Worm (Caenorhabditis elegans) whole organism, dauer: ENCODE measurements around the gene C39B10.1.

Experiments
- unc-62 ChIP-seq: sonication (generic microtip); optimal IDR thresholded peaks from 2 replicates; lab custom pipeline; 2017; ENCODE audit warnings: missing biosample characterization, missing genetic modification reagents, missing genetic modification characterization

C39B10.1 gene

DNA sequence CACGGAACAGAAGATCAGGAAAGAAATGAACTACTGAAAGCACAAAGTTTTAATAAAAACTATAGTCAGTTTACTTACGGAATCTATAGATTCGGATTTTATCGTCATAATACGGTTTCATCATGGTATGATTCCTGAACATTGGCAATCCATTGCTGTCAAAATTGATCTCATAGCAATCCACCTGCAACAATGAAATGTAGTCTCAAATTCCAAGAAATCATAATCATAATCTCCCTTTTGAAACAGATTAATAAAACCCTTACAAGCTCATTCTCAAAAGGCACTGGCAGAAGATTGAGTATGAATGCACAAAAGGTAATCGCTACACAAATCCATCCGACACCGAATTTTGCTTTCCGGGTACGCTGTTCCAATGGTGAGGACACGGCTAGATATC, 1.1 kb downstream of the C39B10.1 start:
- TF ChIP-seq unc-62 (GFP tag; lab: Kevin White, UChicago) = no peak

DNA sequence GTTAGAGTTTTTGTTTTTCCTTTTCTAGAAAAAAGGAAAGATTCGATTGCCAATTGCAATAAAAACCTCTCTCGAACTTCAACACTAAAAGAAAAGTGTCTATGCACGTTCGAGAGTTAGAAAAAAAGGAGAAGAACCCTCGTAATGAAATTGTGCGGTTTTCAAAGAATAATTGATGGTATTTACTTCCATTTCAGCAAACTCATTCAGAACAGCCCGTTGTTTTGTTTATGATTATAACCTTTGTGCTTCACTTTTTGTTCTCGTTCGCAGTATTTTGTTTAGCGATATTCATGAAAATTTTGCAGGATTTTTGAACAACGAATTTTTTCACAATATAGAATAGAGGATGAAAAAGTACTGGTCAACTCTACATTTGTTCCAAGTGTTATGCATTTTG, 9.5 kb downstream of the C39B10.1 start, which contains the start of gene lgc-41:
Gene lgc-41, plus strand, starts transcription at position 301 of the 400 bp plus-strand sequence.
- no peak for TF ChIP-seq unc-62 (GFP tag; lab: Kevin White, UChicago)

DNA sequence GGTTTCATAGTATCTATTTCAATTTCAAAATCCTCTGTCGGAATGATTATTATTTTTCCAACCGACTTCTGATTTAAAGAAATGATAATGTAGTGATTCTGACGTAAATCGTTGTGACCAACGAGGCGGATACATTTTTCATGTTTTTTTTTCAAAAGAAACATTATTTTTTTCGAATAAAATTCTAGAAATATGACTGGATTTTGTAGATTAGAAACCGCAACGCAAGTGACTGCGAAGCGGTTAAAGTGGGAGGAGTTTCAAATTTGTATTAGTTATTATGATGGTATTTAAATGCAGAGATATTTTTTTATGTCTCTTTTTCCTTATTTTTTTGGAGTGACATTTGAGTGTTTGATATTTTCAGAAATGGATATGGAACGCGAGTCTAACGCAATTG, 16.5 kb downstream of the C39B10.1 start, which contains the start of gene C39B10.5:
Gene C39B10.5, plus strand, starts transcription at position 362 of the 400 bp plus-strand sequence.
- no peak for TF ChIP-seq unc-62 (GFP tag; lab: Kevin White, UChicago)

DNA sequence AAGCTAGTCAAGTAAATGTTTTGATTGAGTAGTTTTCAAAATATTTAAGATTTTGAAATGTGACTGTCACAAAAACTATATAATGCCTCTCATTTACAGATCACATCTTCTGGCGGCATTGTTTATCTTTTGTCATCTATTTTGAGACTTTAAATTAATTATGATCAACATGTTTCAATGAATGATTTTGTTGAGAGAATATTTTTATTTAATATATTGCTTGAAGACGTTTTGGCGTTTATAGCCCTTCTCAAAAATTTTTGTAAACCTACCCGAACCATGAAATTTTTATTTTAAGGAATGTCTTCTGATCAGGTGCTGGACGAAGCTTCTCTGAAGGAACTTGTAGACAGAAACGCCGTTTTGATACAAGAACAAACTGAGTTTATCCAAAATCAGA, 18.7 kb downstream of the C39B10.1 start, which contains the start of gene C39B10.4:
Gene C39B10.4, plus strand, starts transcription at position 301 of the 400 bp plus-strand sequence.
- TF ChIP-seq unc-62 (GFP tag; lab: Kevin White, UChicago) = no peak

DNA sequence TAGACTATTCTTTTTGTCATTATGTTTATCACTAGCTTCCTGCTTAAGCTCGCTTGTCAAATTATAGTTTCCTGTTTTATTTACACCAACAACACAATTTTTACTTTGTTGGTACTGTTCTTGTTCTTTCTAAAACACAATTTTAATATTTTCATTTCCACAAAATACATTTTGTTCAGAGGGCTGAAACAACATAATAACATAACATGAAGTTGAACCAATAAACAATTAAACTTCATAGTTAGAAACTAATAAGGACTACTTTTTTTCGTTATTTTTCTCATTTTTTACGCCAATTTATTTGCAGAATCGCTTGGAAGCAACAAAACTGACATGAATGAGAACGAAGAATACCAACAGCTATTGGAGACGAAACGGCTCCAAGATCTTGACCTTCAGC, 19.6 kb downstream of the C39B10.1 start, which contains the start of gene C39B10.3:
Gene C39B10.3, plus strand, starts transcription at position 301 of the 400 bp plus-strand sequence.
- TF ChIP-seq unc-62 (GFP tag; lab: Kevin White, UChicago) = no peak

DNA sequence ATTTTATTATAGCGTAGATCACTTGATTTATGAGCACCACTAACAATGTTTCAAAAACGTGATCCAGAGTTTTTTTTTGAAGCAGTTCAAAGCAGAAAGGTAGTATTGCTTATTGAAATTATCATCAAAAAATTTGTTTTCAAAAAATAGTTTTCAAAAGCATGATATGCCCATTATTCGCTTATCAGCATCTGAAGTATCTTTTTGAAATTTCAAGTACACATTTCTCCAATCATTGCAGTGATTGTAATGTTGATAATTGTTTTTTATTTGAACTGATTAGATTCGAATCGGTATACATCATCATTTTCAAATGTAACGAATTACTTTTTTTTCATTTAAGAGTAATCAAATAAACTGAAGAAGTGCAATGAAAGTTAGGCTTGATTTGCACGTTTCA, 22.7 kb downstream of the C39B10.1 start:
- no peak for TF ChIP-seq unc-62 (GFP tag; lab: Kevin White, UChicago)

DNA sequence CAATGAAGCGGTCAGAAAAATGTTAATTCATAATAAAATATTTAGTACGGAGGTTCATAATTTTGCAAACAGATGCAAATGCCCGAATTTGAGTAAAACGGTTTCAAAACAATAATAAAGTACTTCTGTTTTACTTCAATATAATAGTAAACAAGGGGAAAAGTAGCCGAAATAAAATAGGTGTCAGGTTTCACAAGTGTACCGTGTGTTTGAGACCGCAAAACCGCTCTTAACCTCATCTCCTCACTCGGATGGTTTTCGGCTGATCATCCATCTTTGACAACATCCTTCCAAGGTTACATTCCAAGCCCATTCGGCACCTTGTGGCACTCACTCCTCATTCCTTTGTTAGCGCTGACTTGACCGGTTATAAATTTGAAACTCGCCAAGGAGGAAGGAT, 26.0 kb downstream of the C39B10.1 start:
- no peak for TF ChIP-seq unc-62 (GFP tag; lab: Kevin White, UChicago)

DNA sequence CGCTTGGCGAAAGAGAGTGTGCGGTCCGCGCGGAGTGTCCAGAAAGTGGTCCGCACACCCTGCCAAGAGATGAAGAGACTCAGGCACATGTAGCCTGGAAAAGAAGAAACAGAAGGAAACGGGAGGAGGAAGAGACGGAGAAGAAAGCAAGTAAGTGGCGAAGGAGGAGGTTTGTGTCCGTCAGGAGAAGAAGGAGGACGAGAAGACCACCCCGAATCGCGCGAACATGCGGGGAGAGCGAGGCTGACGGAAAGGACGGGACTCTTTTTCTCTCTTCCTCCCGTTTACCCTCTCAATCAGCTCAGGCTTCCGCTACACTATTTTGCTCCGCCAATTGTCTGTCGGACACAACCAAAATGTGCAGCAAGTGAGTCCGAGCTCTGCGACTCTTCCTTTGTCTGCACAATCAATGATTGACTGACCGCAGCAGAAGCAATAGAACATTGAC, 27.9 kb downstream of the C39B10.1 start:
- TF ChIP-seq unc-62 (GFP tag; lab: Kevin White, UChicago) = no peak

DNA sequence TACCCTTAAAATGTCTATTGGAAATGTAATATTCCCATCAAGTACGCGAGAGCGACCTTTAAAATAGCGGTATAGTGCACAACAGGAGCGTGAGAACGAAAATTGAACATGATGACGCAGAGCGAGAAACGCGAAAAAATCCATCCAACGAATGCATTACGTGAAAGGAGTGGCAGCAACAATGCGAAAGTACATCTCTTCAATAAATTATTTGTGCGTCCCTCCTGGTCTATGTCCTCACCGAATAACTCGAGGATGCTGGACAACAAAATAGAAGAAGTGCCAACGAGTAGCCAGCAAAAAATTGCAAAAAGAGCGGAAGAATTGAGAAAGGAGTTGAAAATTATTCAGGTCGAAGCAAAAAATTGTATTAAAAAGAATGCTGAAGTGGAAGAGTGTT, 29.6 kb downstream of the C39B10.1 start:
- TF ChIP-seq unc-62 (GFP tag; lab: Kevin White, UChicago) = no peak

DNA sequence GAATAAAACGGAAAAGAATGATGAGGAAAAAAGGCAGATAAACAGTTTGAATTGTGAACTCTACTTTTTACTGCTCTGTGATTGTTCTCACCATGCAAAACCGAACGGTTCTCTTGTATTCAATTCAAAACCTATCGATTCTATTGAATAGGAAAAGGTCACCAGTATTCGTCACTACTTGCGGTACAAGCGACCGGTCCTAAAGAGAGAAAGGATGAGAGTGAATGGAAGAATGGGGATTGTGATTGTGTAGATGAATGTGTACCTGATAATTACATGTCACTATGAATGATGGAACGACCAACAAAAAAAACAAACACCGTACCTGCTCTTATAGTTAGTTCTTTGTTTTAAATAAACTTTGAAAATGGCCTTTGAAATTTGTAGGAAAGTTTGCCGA, 30.7 kb downstream of the C39B10.1 start:
- no peak for TF ChIP-seq unc-62 (GFP tag; lab: Kevin White, UChicago)

DNA sequence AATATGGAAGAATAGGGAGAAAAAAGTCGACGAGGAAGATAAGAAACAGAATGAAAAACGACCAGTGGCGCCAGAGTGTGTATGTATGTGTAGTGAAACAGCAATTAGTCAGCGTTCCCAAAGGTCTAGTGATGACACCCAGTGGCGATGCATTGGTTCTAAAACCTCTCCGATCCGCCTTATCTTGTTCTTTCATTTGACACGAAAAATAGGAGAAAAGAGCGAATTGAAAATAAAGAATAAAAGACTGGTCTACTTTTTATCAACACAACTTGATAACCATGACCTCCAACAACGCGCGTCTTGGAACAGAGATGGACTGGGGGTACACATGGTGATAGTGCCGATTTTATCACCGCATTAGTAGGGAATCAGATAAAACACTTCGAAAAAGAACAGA, 32.6 kb downstream of the C39B10.1 start:
- no peak for TF ChIP-seq unc-62 (GFP tag; lab: Kevin White, UChicago)

DNA sequence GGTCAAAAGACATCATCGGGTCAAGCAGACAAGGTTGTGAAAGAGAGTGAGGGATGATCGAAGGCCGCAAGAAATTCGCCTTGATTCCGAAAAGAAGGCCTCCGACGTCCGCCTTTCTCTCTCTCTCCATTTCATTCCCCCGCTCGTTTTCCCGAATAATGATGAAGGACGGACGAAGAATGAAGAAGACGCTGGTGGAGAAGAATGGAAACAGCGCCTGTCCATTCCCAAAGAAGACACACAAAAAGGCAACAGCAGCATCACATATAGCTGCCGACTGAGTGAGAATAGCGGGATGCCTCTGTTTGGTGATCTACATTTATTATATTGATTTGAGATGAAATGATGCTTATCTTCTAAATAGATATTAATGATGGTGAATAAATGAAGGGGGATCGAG, 34.2 kb downstream of the C39B10.1 start:
- no peak for TF ChIP-seq unc-62 (GFP tag; lab: Kevin White, UChicago)

DNA sequence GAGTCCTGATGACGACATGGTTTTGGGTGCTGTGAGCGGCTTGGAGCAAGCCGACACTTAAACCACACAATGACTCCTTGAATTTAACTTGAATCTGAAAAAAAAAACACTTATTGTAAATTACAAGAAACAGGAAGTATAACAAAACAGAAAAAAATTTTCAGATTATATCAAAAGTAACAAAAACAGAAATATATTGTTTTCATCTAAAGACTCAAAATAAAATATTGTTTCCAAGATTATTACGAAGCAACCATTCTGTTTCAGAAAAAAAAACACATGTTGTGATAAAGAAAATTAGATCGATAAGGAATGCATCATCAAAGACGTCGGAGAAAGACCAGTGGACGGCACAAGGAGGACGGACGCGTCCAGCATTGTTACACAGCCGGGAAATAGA, 34.9 kb downstream of the C39B10.1 start, which contains the start of gene mig-15:
Gene mig-15, minus strand, starts transcription at position 101 of the 400 bp plus-strand sequence.
- TF ChIP-seq unc-62 (GFP tag; lab: Kevin White, UChicago) = no peak

DNA sequence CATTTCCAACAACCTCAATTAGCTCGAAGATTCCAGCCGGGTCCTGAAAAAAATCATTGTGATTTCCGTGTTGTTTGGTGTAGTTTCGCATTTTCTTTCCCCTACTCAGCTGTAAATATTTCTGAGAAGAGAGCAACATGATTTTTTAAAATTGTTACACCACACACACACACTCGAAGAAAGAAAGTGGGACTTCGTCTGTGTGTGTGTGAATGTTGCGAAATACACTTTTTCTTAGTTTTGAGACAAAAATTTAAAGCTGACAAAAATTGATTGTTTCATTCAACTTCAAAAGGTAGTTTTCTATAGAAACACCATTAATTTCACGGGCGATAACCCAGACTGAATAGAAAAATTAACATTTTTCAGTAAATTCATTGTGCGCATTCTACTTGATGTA, 35.3 kb downstream of the C39B10.1 start:
- no peak for TF ChIP-seq unc-62 (GFP tag; lab: Kevin White, UChicago)

DNA sequence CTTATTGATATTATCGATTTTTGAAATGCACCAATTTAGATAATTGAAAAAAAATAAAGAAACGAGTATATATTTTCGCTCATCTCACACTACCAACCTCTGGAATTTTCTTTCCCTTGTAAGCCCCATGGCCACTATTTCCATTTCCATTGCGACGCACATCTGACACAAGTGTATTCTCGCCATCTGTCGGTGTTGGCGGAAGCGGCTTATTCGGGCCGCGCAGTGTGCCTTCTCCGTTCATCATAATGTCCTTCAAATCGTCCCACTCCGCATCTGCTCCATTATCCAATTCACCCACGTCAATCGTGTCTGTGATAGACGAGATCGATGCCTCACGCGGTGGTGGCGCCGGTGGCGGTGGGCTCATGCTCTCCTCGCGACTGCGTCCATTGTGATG, 38.7 kb downstream of the C39B10.1 start:
- no peak for TF ChIP-seq unc-62 (GFP tag; lab: Kevin White, UChicago)

DNA sequence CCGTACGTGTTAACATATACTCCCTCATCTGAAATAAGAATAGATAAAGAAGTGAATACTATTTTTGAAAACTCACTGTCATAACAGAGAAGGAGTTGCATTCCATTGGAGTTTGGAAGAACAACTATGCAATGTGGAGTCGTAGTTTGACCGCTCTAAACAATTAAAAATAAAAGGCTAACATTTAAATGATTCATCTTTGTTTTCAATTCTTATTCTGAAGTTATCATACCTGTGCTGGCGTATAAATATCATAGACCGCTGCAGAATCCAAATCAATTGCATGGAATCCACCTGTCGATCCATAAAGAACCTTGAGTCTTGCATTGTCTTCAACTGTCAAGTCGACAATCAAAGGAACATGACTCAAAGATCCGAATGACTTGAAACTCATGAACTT, 40.7 kb downstream of the C39B10.1 start:
- no peak for TF ChIP-seq unc-62 (GFP tag; lab: Kevin White, UChicago)

DNA sequence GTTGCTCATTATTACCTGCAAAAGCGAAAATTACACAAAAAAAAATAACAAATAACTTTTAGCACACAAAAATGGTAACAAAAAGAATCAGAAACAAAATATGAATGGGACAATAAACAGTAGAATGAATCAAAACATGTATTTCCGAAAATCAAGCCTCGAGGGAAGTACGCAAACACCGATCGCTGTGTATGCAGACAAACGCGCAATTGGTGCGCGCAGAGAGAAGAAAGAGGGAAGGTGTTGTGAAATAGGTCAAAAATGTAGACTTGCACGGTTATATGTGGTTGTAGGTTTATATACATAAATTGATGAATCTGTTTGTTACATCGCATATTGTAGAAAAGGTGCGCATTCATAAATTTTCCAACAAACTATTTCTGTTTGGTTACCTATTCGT, 43.7 kb downstream of the C39B10.1 start, which contains the start of gene cdk-11.2:
Gene cdk-11.2, minus strand, starts transcription at position 23 of the 400 bp plus-strand sequence.
- no peak for TF ChIP-seq unc-62 (GFP tag; lab: Kevin White, UChicago)
